Fruit fly (Drosophila melanogaster): Measurements from ENCODE around the gene CG4213.

CG4213 gene

dm6 chr2L:421119-421821 lies 19.3 kb upstream of the CG4213 start, which contains the start of the genes CG11885 and CG13692 (continued):
- TF ChIP-seq Camta (GFP tag; optimal IDR thresholded peaks at IDR 0.05) (peak; percentile 17), eyg (GFP tag; optimal IDR thresholded peaks at IDR 0.05) (no peak), Dll (GFP tag; IDR thresholded peaks at IDR 0.05; ENCODE audit: partially characterized antibody) (peak; percentile 98), toy (GFP tag; IDR thresholded peaks at IDR 0.05) (no peak), phol (tag; optimal IDR thresholded peaks at IDR 0.05) (peak; percentile 69), sr (GFP tag; IDR thresholded peaks at IDR 0.05) (no peak), CG31224 (GFP tag; IDR thresholded peaks at IDR 0.05) (no peak), CoRest (tag; optimal IDR thresholded peaks at IDR 0.05) (peak; percentile 53), pum (GFP tag; optimal IDR thresholded peaks at IDR 0.05) (peak; percentile 4), yki (optimal IDR thresholded peaks at IDR 0.05) (no peak), HHEX (GFP tag; optimal IDR thresholded peaks at IDR 0.05) (no peak), usp (GFP tag; optimal IDR thresholded peaks at IDR 0.05) (no peak), vfl (GFP tag; optimal IDR thresholded peaks at IDR 0.05) (peak; percentile 43), zen (tag; optimal IDR thresholded peaks at IDR 0.05) (peak; percentile 74), CG33213 (GFP tag; optimal IDR thresholded peaks at IDR 0.05) (peak; percentile 53), Sox102F (GFP tag; optimal IDR thresholded peaks at IDR 0.05) (no peak), ATbp (GFP tag; optimal IDR thresholded peaks at IDR 0.05) (no peak), da (GFP tag; optimal IDR thresholded peaks at IDR 0.05) (no peak), Lim3 (GFP tag; IDR thresholded peaks at IDR 0.05) (no peak), CG17359 (tag; optimal IDR thresholded peaks at IDR 0.05) (peak; percentile 16), Taf1 (GFP tag; IDR thresholded peaks at IDR 0.05) (no peak), unc-4 (GFP tag; IDR thresholded peaks at IDR 0.05; ENCODE audit: partially characterized antibody) (peak; percentile 99), bigmax (GFP tag; optimal IDR thresholded peaks at IDR 0.05) (peak; percentile 31), kni (GFP tag; optimal IDR thresholded peaks at IDR 0.05) (peak; percentile 51), CG10654 (GFP tag; optimal IDR thresholded peaks at IDR 0.05) (no peak), NC2α (GFP tag; optimal IDR thresholded peaks at IDR 0.05) (no peak), CG6254 (GFP tag; optimal IDR thresholded peaks at IDR 0.05) (peak; percentile 20), CG2129 (GFP tag; IDR thresholded peaks at IDR 0.05; ENCODE audit: partially characterized antibody) (peak; percentile 89), Oaz (GFP tag; IDR thresholded peaks at IDR 0.05) (no peak), Sox100B (GFP tag; optimal IDR thresholded peaks at IDR 0.05) (no peak), Doc3 (GFP tag; IDR thresholded peaks at IDR 0.05; ENCODE audit: partially characterized antibody) (peak; percentile 99), Neu2 (GFP tag; optimal IDR thresholded peaks at IDR 0.05; ENCODE audit: borderline replicate concordance) (no peak), fd3F (GFP tag; optimal IDR thresholded peaks at IDR 0.05) (peak; percentile 27), ara (GFP tag; IDR thresholded peaks at IDR 0.05) (no peak), al (GFP tag; IDR thresholded peaks at IDR 0.05) (peak; percentile 8; the same call in 1 of the 2 replicates), inv (GFP tag; IDR thresholded peaks at IDR 0.05; ENCODE audit: partially characterized antibody) (peak; percentile 95), Bteb2 (GFP tag; optimal IDR thresholded peaks at IDR 0.05) (peak; percentile 10), prd (optimal IDR thresholded peaks at IDR 0.05) (no peak), prd (GFP tag; IDR thresholded peaks at IDR 0.05) (no peak), CG43689 (GFP tag; IDR thresholded peaks at IDR 0.05) (no peak), nmo (GFP tag; optimal IDR thresholded peaks at IDR 0.05) (peak; percentile 59), sug (tag; optimal IDR thresholded peaks at IDR 0.05) (peak; percentile 62), CG18599 (GFP tag; optimal IDR thresholded peaks at IDR 0.05) (no peak), CG11085 (GFP tag; IDR thresholded peaks at IDR 0.05) (no peak), Side (GFP tag; optimal IDR thresholded peaks at IDR 0.05) (no peak), Sry-β (GFP tag; optimal IDR thresholded peaks at IDR 0.05) (peak; percentile 38), CG3838 (GFP tag; optimal IDR thresholded peaks at IDR 0.05) (no peak), E2f1 (GFP tag; IDR thresholded peaks at IDR 0.05) (no peak), dpn (GFP tag; optimal IDR thresholded peaks at IDR 0.05) (peak; percentile 37 to 39), Stat92E (GFP tag; optimal IDR thresholded peaks at IDR 0.05) (peak in 1 of 3 experiments; percentile 4)

Measured in whole organism, embryonic.